Fruit fly (Drosophila melanogaster): ENCODE results near the gene Scm.

The Scm gene

DNA sequence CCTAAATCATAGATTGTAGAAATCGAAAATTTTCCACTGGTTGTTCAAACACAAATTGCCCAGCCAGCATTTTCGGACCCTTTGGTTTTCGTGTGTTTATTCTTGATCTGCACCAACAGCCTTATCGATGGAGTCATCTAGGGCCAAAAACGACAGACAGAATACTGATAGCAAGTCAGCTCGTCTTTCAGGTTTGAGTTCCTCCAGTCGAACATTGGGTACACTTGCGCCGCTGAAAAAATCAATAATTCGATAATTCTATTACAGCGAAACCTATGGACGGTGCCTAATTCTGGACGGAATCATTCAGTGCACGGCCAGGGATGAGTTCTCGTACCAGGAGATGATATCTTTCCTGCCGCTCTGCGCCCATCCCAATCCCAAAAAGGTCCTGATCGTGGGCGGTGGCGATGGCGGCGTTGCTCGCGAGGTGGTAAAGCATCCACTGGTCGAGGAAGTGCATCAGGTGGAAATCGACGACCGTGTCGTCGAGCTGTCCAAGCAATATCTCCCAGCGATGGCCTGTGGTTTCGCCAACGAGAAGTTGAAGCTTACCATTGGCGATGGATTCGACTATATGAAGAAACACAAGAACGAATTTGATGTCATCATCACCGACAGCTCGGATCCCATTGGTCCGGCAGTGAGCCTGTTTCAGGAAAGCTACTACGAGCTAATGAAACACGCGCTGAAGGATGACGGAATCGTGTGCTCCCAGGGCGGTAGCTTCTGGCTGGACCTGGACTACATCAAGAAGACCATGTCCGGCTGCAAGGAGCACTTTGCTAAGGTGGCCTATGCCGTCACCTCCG is 5.1 kb downstream of the Scm start:
- TF ChIP-seq ovo (GFP tag; optimal IDR thresholded peaks at IDR 0.05) (no peak), tj (GFP tag; optimal IDR thresholded peaks at IDR 0.05) (peak; percentile 42), toe (GFP tag; optimal IDR thresholded peaks at IDR 0.05) (no peak), kay (GFP tag; ENCODE audit: borderline replicate concordance) (no peak), cnc (optimal IDR thresholded peaks at IDR 0.05) (no peak)

- TF ChIP-seq cnc (optimal IDR thresholded peaks at IDR 0.05): no peak
- TF ChIP-seq cic (GFP tag; optimal IDR thresholded peaks at IDR 0.05): no peak
- TF ChIP-seq Clk (GFP tag; optimal IDR thresholded peaks at IDR 0.05): no peak
- TF ChIP-seq ovo (GFP tag; optimal IDR thresholded peaks at IDR 0.05): no peak
- TF ChIP-seq toe (GFP tag; optimal IDR thresholded peaks at IDR 0.05): no peak
- TF ChIP-seq Hr96 (GFP tag; optimal IDR thresholded peaks at IDR 0.05): no peak
- no peak for TF ChIP-seq CG11617 (GFP tag; optimal IDR thresholded peaks at IDR 0.05)
- TF ChIP-seq CG12768 (GFP tag; optimal IDR thresholded peaks at IDR 0.05): no peak
- peak; percentile 98 for TF ChIP-seq Mnt (GFP tag; optimal IDR thresholded peaks at IDR 0.05)
These were observed 5.8 kb downstream of the Scm start, which contains the start of gene SpdS for dm6 chr3R:9631564-9631963. Gene SpdS (plus strand): TSS chr3R:9631641.

DNA sequence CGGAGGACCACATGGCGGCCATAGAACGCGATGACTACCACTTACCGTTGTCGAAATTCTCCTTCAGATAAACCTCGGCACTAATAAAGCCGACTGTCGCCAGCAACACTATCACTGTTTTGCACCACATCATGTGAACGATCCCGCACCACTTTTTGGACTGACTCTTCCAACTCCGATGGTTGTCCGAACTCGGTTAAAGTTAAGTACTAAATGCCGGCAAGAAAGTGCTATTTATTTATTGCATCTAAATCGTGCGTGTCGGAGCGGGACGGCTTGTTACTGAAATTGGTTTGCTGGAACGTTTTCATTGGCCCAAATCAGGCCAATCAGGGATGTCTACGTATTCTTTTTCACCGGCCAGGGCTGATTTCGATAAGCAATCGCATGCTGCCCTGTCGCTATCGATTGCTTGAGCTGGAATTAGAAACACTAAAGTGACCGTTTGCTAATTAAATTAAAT is 6.7 kb downstream of the Scm start, which contains the start of gene Calr:
TSS of gene Calr (minus strand) at position 219 of the 463 bp plus-strand sequence.
- peak; percentile 61 for TF ChIP-seq Crg-1 (GFP tag; optimal IDR thresholded peaks at IDR 0.05)
- TF ChIP-seq kay (GFP tag; ENCODE audit: borderline replicate concordance): no peak
- peak; percentile 65 for TF ChIP-seq bab1 (GFP tag; optimal IDR thresholded peaks at IDR 0.05)
- peak; percentile 76 for TF ChIP-seq CG12768 (GFP tag; optimal IDR thresholded peaks at IDR 0.05)
- peak; percentile 47 for TF ChIP-seq CG7045 (GFP tag; optimal IDR thresholded peaks at IDR 0.05)
- TF ChIP-seq Hr96 (GFP tag; optimal IDR thresholded peaks at IDR 0.05): no peak
- no peak for TF ChIP-seq ovo (GFP tag; optimal IDR thresholded peaks at IDR 0.05)
- TF ChIP-seq CG1620 (GFP tag; optimal IDR thresholded peaks at IDR 0.05): peak; percentile 19
- peak; percentile 87 for TF ChIP-seq Mnt (GFP tag; optimal IDR thresholded peaks at IDR 0.05)
- TF ChIP-seq Clk (GFP tag; optimal IDR thresholded peaks at IDR 0.05): no peak
- peak; percentile 65 for TF ChIP-seq CG7101 (tag; optimal IDR thresholded peaks at IDR 0.05)
- TF ChIP-seq CG11617 (GFP tag; optimal IDR thresholded peaks at IDR 0.05): no peak
- peak; percentile 42 for TF ChIP-seq pad (GFP tag; optimal IDR thresholded peaks at IDR 0.05)
- no peak for TF ChIP-seq tj (GFP tag; optimal IDR thresholded peaks at IDR 0.05)
- TF ChIP-seq CG14711 (tag; optimal IDR thresholded peaks at IDR 0.05): peak; percentile 46
- TF ChIP-seq cnc (optimal IDR thresholded peaks at IDR 0.05): no peak
- peak; percentile 59 for TF ChIP-seq CG33017 (tag; optimal IDR thresholded peaks at IDR 0.05)
- TF ChIP-seq cic (GFP tag; optimal IDR thresholded peaks at IDR 0.05): peak; percentile 19
- no peak for TF ChIP-seq toe (GFP tag; optimal IDR thresholded peaks at IDR 0.05)
- no peak for TF ChIP-seq CG5204 (GFP tag; optimal IDR thresholded peaks at IDR 0.05)

DNA sequence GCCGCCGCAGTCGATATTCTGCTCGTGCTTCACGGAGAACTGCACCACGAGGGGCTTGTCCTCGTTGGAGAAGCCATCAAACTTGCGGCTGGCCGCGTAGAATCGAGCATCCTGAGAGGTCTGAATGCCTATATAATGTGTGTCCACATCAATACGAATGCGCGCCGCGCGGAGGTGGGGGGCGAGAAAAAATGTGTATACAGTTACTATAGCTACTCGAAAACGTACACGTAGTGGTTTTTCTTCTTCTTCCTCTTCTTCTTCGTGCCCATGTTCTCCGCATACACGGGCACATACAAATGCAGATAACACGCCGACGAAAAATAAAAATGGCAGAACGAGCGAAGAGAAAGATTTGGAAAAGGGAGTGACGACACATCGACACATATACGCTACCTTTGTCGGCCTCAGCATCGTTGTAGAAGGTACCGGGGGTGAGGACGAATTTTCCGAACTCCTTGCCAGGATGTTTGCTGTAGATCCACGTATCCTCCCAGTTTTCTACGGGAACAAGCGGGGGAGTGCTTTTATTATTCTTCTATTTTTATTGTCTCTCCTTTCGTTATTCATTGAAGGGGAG is 7.3 kb downstream of the Scm start:
- TF ChIP-seq Mnt (GFP tag; optimal IDR thresholded peaks at IDR 0.05): peak; percentile 70
- TF ChIP-seq cic (GFP tag; optimal IDR thresholded peaks at IDR 0.05): peak; percentile 97
- no peak for TF ChIP-seq CG7101 (tag; optimal IDR thresholded peaks at IDR 0.05)
- no peak for TF ChIP-seq CG14711 (tag; optimal IDR thresholded peaks at IDR 0.05)
- peak; percentile 49 for TF ChIP-seq ovo (GFP tag; optimal IDR thresholded peaks at IDR 0.05)
- TF ChIP-seq tj (GFP tag; optimal IDR thresholded peaks at IDR 0.05): peak; percentile 74

DNA sequence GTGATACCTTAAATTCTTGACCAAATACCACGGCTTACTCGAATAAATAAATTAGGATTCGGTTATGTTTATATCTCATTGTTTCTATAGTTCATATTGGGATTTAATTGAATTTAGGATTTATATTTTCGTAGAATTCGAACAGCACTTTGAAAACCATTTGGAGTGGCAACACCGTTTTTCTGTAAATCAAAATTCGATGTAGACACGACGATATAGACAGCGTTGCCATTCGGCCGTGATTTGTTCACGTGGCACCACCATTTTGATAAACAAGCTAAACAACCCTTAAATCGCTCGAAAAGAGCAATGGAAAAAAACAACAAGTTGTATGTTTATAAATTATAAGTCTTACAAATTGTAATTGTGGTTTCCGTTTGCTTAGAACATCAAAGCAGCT is 8.8 kb downstream of the Scm start:
- TF ChIP-seq CG7101 (tag; optimal IDR thresholded peaks at IDR 0.05): no peak
- no peak for TF ChIP-seq CG12768 (GFP tag; optimal IDR thresholded peaks at IDR 0.05)
- no peak for TF ChIP-seq cic (GFP tag; optimal IDR thresholded peaks at IDR 0.05)
- no peak for TF ChIP-seq kay (GFP tag; ENCODE audit: borderline replicate concordance)
- TF ChIP-seq CG1620 (GFP tag; optimal IDR thresholded peaks at IDR 0.05): no peak
- TF ChIP-seq tj (GFP tag; optimal IDR thresholded peaks at IDR 0.05): no peak
- peak; percentile 88 for TF ChIP-seq Mnt (GFP tag; optimal IDR thresholded peaks at IDR 0.05)
- TF ChIP-seq Clk (GFP tag; optimal IDR thresholded peaks at IDR 0.05): no peak
- TF ChIP-seq CG14711 (tag; optimal IDR thresholded peaks at IDR 0.05): peak; percentile 88
- TF ChIP-seq pad (GFP tag; optimal IDR thresholded peaks at IDR 0.05): no peak
- no peak for TF ChIP-seq CG7045 (GFP tag; optimal IDR thresholded peaks at IDR 0.05)
- no peak for TF ChIP-seq CG33017 (tag; optimal IDR thresholded peaks at IDR 0.05)
- TF ChIP-seq ovo (GFP tag; optimal IDR thresholded peaks at IDR 0.05): no peak
- no peak for TF ChIP-seq Hr96 (GFP tag; optimal IDR thresholded peaks at IDR 0.05)
- TF ChIP-seq Crg-1 (GFP tag; optimal IDR thresholded peaks at IDR 0.05): no peak
- no peak for TF ChIP-seq toe (GFP tag; optimal IDR thresholded peaks at IDR 0.05)
- peak; percentile 4 for TF ChIP-seq bab1 (GFP tag; optimal IDR thresholded peaks at IDR 0.05)
- no peak for TF ChIP-seq CG5204 (GFP tag; optimal IDR thresholded peaks at IDR 0.05)
- TF ChIP-seq cnc (optimal IDR thresholded peaks at IDR 0.05): no peak
- TF ChIP-seq CG11617 (GFP tag; optimal IDR thresholded peaks at IDR 0.05): no peak

dm6 chr3R:9628036-9628435 is 9.4 kb downstream of the Scm start:
- no peak for TF ChIP-seq CG1620 (GFP tag; optimal IDR thresholded peaks at IDR 0.05)
- no peak for TF ChIP-seq Crg-1 (GFP tag; optimal IDR thresholded peaks at IDR 0.05)
- no peak for TF ChIP-seq cic (GFP tag; optimal IDR thresholded peaks at IDR 0.05)
- TF ChIP-seq CG12768 (GFP tag; optimal IDR thresholded peaks at IDR 0.05): no peak
- TF ChIP-seq pad (GFP tag; optimal IDR thresholded peaks at IDR 0.05): no peak
- no peak for TF ChIP-seq Clk (GFP tag; optimal IDR thresholded peaks at IDR 0.05)
- no peak for TF ChIP-seq bab1 (GFP tag; optimal IDR thresholded peaks at IDR 0.05)
- TF ChIP-seq CG5204 (GFP tag; optimal IDR thresholded peaks at IDR 0.05): no peak
- no peak for TF ChIP-seq ovo (GFP tag; optimal IDR thresholded peaks at IDR 0.05)

Data from whole organism, adult.